Worm (Caenorhabditis elegans) whole organism, mixed stage, embryonic: ENCODE results near the gene pis-1.

ENCODE experiments used
- ham-2 ChIP-seq: fragments of 200-800 bp; sonication (Bioruptor generic); optimal IDR thresholded peaks from 2 replicates; lab custom pipeline; 2018; ENCODE audit warnings: mild to moderate bottlenecking, missing genetic modification characterization, missing compliant biosample characterization
- unc-62 ChIP-seq: fragments of 150-350 bp; optimal IDR thresholded peaks from 2 replicates; lab custom pipeline; 2014; ENCODE audit warnings: missing biosample characterization, missing genetic modification reagents, missing genetic modification characterization

DNA sequence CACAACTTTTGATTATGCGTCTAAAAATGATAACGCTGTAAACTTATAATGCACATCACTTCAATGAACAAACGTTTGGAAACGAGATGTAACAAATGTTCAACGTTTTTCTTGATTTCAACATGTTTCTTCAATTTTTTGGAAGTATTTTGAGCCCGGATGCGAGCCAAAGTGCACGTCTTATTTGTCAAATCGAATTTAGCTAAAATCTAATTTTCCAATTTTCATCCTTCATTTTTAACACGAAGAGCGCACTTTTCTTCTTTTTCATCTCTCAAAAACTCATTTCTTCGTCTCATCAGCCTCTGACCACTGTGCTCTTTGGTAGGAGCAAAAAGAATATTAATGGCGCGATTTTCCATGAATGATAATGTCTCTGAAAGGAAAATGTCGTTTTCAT lies 1.9 kb upstream of the pis-1 start:
- TF ChIP-seq unc-62 (GFP tag; lab: Kevin White, UChicago), result no peak
- no peak for TF ChIP-seq ham-2
